Worm (Caenorhabditis elegans): ENCODE data around the gene C40A11.3.

Gene C40A11.3

ce11 chrII:2176688-2177087, 35.8 kb downstream of the C40A11.3 start, which contains the start of gene gba-1:
Gene gba-1 (plus strand): TSS chrII:2176741.
- TF ChIP-seq lin-32 (GFP tag; optimal IDR thresholded peaks at IDR 0.05) (no peak), elt-3 (tag; optimal IDR thresholded peaks at IDR 0.05) (no peak), zip-8 (tag; optimal IDR thresholded peaks at IDR 0.05) (no peak)

ce11 chrII:2177735-2178134, 36.8 kb downstream of the C40A11.3 start:
- TF ChIP-seq mls-2 (tag; optimal IDR thresholded peaks at IDR 0.05) = no peak

- TF ChIP-seq ceh-43 (GFP tag; optimal IDR thresholded peaks at IDR 0.05) (no peak), tbx-8 (GFP tag; optimal IDR thresholded peaks at IDR 0.05) (no peak), nhr-12 (tag; optimal IDR thresholded peaks at IDR 0.05) (no peak), lin-13 (tag; optimal IDR thresholded peaks at IDR 0.05) (no peak), blmp-1 (tag; optimal IDR thresholded peaks at IDR 0.05) (no peak), M03D4.4 (tag; optimal IDR thresholded peaks at IDR 0.05) (no peak), elt-3 (tag; optimal IDR thresholded peaks at IDR 0.05) (no peak), nhr-28 (tag; optimal IDR thresholded peaks at IDR 0.05) (no peak), mls-2 (tag; optimal IDR thresholded peaks at IDR 0.05) (no peak), unc-39 (tag; optimal IDR thresholded peaks at IDR 0.05) (no peak), pha-4 (tag; optimal IDR thresholded peaks at IDR 0.05) (no peak), unc-62 (GFP tag; optimal IDR thresholded peaks at IDR 0.05) (no peak), hlh-1 (tag; optimal IDR thresholded peaks at IDR 0.05) (no peak), unc-120 (tag; optimal IDR thresholded peaks at IDR 0.05; ENCODE audit: poor library complexity, severe bottlenecking) (no peak), sptf-1 (tag; optimal IDR thresholded peaks at IDR 0.05) (no peak), ham-2 (GFP tag; optimal IDR thresholded peaks at IDR 0.05) (no peak), cnd-1 (tag; optimal IDR thresholded peaks at IDR 0.05) (no peak), ces-1 (GFP tag; optimal IDR thresholded peaks at IDR 0.05) (no peak)
These were observed 45.4 kb downstream of the C40A11.3 start, which contains the start of gene gba-2 for ce11 chrII:2186329-2186728. Gene gba-2 (minus strand): TSS chrII:2186434.

- TF ChIP-seq mab-5 (tag; optimal IDR thresholded peaks at IDR 0.05) (no peak), lsy-2 (tag; optimal IDR thresholded peaks at IDR 0.05) (peak; percentile 64)
These were observed 45.8 kb downstream of the C40A11.3 start for ce11 chrII:2186730-2187129.

ce11 chrII:2189357-2189756, 48.4 kb downstream of the C40A11.3 start, which contains the start of gene mtq-2:
Gene mtq-2 (minus strand): TSS chrII:2189457.
- TF ChIP-seq lsy-2 (tag; optimal IDR thresholded peaks at IDR 0.05) = no peak
- TF ChIP-seq nhr-76 (tag; optimal IDR thresholded peaks at IDR 0.05) = no peak
- TF ChIP-seq ceh-83 (GFP tag; optimal IDR thresholded peaks at IDR 0.05) = no peak
- TF ChIP-seq snpc-4 (tag; optimal IDR thresholded peaks at IDR 0.05) = no peak
- TF ChIP-seq ztf-11 (tag; optimal IDR thresholded peaks at IDR 0.05) = no peak
- TF ChIP-seq blmp-1 (tag; optimal IDR thresholded peaks at IDR 0.05) = no peak
- TF ChIP-seq ces-1 (GFP tag; optimal IDR thresholded peaks at IDR 0.05) = no peak
- no peak for TF ChIP-seq unc-62 (GFP tag; optimal IDR thresholded peaks at IDR 0.05)
- TF ChIP-seq lin-13 (tag; optimal IDR thresholded peaks at IDR 0.05) = no peak
- no peak for TF ChIP-seq lin-32 (GFP tag; optimal IDR thresholded peaks at IDR 0.05)
- TF ChIP-seq nhr-28 (tag; optimal IDR thresholded peaks at IDR 0.05) = no peak
- no peak for TF ChIP-seq flh-1 (GFP tag; optimal IDR thresholded peaks at IDR 0.05)

ce11 chrII:2190522-2190921, 49.6 kb downstream of the C40A11.3 start:
- TF ChIP-seq unc-62 (GFP tag; optimal IDR thresholded peaks at IDR 0.05) (no peak), snpc-4 (tag; optimal IDR thresholded peaks at IDR 0.05) (no peak), pha-4 (tag; optimal IDR thresholded peaks at IDR 0.05) (no peak), lsy-2 (tag; optimal IDR thresholded peaks at IDR 0.05) (no peak), elt-3 (tag; optimal IDR thresholded peaks at IDR 0.05) (no peak), sptf-1 (tag; optimal IDR thresholded peaks at IDR 0.05) (no peak), ham-2 (GFP tag; optimal IDR thresholded peaks at IDR 0.05) (no peak), cnd-1 (tag; optimal IDR thresholded peaks at IDR 0.05) (no peak)

- no peak for TF ChIP-seq sptf-1 (tag; optimal IDR thresholded peaks at IDR 0.05)
- TF ChIP-seq nhr-12 (tag; optimal IDR thresholded peaks at IDR 0.05) = no peak
- TF ChIP-seq lin-13 (tag; optimal IDR thresholded peaks at IDR 0.05) = no peak
- TF ChIP-seq elt-1 (tag; optimal IDR thresholded peaks at IDR 0.05; ENCODE audit: borderline replicate concordance, insufficient read depth) = no peak
- no peak for TF ChIP-seq mls-2 (tag; optimal IDR thresholded peaks at IDR 0.05)
These were observed 50.5 kb downstream of the C40A11.3 start for ce11 chrII:2191383-2191782.

Data from whole organism, mixed stage, embryonic.